Fruit fly (Drosophila melanogaster): ENCODE results near the gene Stt3A.

Stt3A gene

DNA sequence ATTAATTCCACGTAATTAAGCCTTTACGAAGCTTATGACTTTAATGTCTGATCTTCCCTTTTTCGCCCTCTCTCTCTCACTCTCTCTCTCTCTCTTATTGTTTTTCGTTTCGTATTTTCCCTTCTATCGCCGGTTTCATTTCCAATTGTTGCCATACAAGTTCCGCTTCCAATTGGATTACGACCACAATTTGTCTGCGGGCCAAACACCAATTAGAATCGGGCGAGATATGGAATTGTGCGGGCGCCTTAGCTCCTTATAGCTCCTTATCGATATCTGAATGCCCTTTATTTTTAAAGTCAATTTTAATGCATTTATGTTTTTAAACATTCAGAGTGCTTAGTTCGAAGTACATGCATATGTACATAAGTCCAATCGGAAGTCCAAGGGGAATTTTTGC lies 3.0 kb upstream of the Stt3A start:
- no peak for TF ChIP-seq fd96Ca (GFP tag; IDR thresholded peaks at IDR 0.05)
- no peak for TF ChIP-seq CG14655 (GFP tag; optimal IDR thresholded peaks at IDR 0.05)
- TF ChIP-seq CG8159 (tag; optimal IDR thresholded peaks at IDR 0.05) = no peak
- no peak for TF ChIP-seq CG13204 (GFP tag; optimal IDR thresholded peaks at IDR 0.05)
- no peak for TF ChIP-seq EcR (GFP tag; optimal IDR thresholded peaks at IDR 0.05)
- TF ChIP-seq CG34367 (tag; optimal IDR thresholded peaks at IDR 0.05) = no peak
- no peak for TF ChIP-seq Pif1A (GFP tag; optimal IDR thresholded peaks at IDR 0.05)
- no peak for TF ChIP-seq rn (GFP tag; IDR thresholded peaks at IDR 0.05)
- TF ChIP-seq CG8301 (tag; optimal IDR thresholded peaks at IDR 0.05) = no peak
- TF ChIP-seq Snoo (tag; optimal IDR thresholded peaks at IDR 0.05) = no peak
- TF ChIP-seq CG10348 (GFP tag; IDR thresholded peaks at IDR 0.05) = no peak
- TF ChIP-seq Pif1B (GFP tag; optimal IDR thresholded peaks at IDR 0.05) = no peak
- TF ChIP-seq CG32121 (GFP tag; IDR thresholded peaks at IDR 0.05) = no peak

- TF ChIP-seq CG13204 (GFP tag; optimal IDR thresholded peaks at IDR 0.05) (peak; percentile 69), CG10348 (GFP tag; IDR thresholded peaks at IDR 0.05) (no peak), gl (tag; optimal IDR thresholded peaks at IDR 0.05) (peak; percentile 51), CG14655 (GFP tag; optimal IDR thresholded peaks at IDR 0.05) (peak; percentile 36), Pif1B (GFP tag; optimal IDR thresholded peaks at IDR 0.05) (no peak), EcR (GFP tag; optimal IDR thresholded peaks at IDR 0.05) (peak; percentile 64), D1 (tag; optimal IDR thresholded peaks at IDR 0.05) (no peak), CG17806 (tag; optimal IDR thresholded peaks at IDR 0.05) (no peak), CG32121 (GFP tag; IDR thresholded peaks at IDR 0.05) (peak; percentile 58; the same call in 1 of the 2 replicates), CG9948 (tag; optimal IDR thresholded peaks at IDR 0.05) (no peak), CG15710 (tag; optimal IDR thresholded peaks at IDR 0.05) (peak; percentile 21), CG34367 (tag; optimal IDR thresholded peaks at IDR 0.05) (no peak), Snoo (tag; optimal IDR thresholded peaks at IDR 0.05) (no peak), rn (GFP tag; IDR thresholded peaks at IDR 0.05) (no peak), fd96Ca (GFP tag; IDR thresholded peaks at IDR 0.05) (peak; percentile 74; the same call in 2 of the 3 replicates), CG12605 (GFP tag; IDR thresholded peaks at IDR 0.05) (peak; percentile 58; the same call in 1 of the 2 replicates), Ets98B (GFP tag; IDR thresholded peaks at IDR 0.05) (peak; percentile 61), Pif1A (GFP tag; optimal IDR thresholded peaks at IDR 0.05) (no peak), CG4496 (GFP tag; IDR thresholded peaks at IDR 0.05) (peak; percentile 50; the same call in 2 of the 3 replicates), CG8301 (tag; optimal IDR thresholded peaks at IDR 0.05) (peak; percentile 22), CG8159 (tag; optimal IDR thresholded peaks at IDR 0.05) (no peak)
Measured at dm6 chrX:21054963-21055480, 1.3 kb upstream of the Stt3A start.

- TF ChIP-seq CG8159 (tag; optimal IDR thresholded peaks at IDR 0.05) (peak; percentile 45), gl (tag; optimal IDR thresholded peaks at IDR 0.05) (peak; percentile 56), CG10348 (GFP tag; IDR thresholded peaks at IDR 0.05) (no peak), CG15710 (tag; optimal IDR thresholded peaks at IDR 0.05) (peak; percentile 47), CG9948 (tag; optimal IDR thresholded peaks at IDR 0.05) (peak; percentile 13), Ets98B (GFP tag; IDR thresholded peaks at IDR 0.05) (peak; percentile 38; the same call in 1 of the 2 replicates), CG12605 (GFP tag; IDR thresholded peaks at IDR 0.05) (peak; percentile 78), CG13204 (GFP tag; optimal IDR thresholded peaks at IDR 0.05) (peak; percentile 65), CG4496 (GFP tag; IDR thresholded peaks at IDR 0.05) (peak; percentile 80), EcR (GFP tag; optimal IDR thresholded peaks at IDR 0.05) (peak; percentile 40), CG8301 (tag; optimal IDR thresholded peaks at IDR 0.05) (peak; percentile 27), D1 (tag; optimal IDR thresholded peaks at IDR 0.05) (no peak), Pif1A (GFP tag; optimal IDR thresholded peaks at IDR 0.05) (peak; percentile 70), Pif1B (GFP tag; optimal IDR thresholded peaks at IDR 0.05) (peak; percentile 58), rn (GFP tag; IDR thresholded peaks at IDR 0.05) (no peak), Snoo (tag; optimal IDR thresholded peaks at IDR 0.05) (peak; percentile 86), fd96Ca (GFP tag; IDR thresholded peaks at IDR 0.05) (peak; percentile 54; the same call in 1 of the 3 replicates), CG17806 (tag; optimal IDR thresholded peaks at IDR 0.05) (peak; percentile 28), CG34367 (tag; optimal IDR thresholded peaks at IDR 0.05) (peak; percentile 66), CG14655 (GFP tag; optimal IDR thresholded peaks at IDR 0.05) (peak; percentile 26), CG32121 (GFP tag; IDR thresholded peaks at IDR 0.05) (no peak)
Measured at dm6 chrX:21053099-21053715, 530 bp downstream of the Stt3A start.

dm6 chrX:21047717-21048116 lies 6.0 kb downstream of the Stt3A start:
- TF ChIP-seq CG12605 (GFP tag; IDR thresholded peaks at IDR 0.05) (no peak), Pif1B (GFP tag; optimal IDR thresholded peaks at IDR 0.05) (no peak), Pif1A (GFP tag; optimal IDR thresholded peaks at IDR 0.05) (no peak), EcR (GFP tag; optimal IDR thresholded peaks at IDR 0.05) (no peak), CG8301 (tag; optimal IDR thresholded peaks at IDR 0.05) (no peak), CG14655 (GFP tag; optimal IDR thresholded peaks at IDR 0.05) (no peak), CG13204 (GFP tag; optimal IDR thresholded peaks at IDR 0.05) (no peak), CG15710 (tag; optimal IDR thresholded peaks at IDR 0.05) (no peak), Snoo (tag; optimal IDR thresholded peaks at IDR 0.05) (no peak), fd96Ca (GFP tag; IDR thresholded peaks at IDR 0.05) (no peak), CG4496 (GFP tag; IDR thresholded peaks at IDR 0.05) (no peak), CG17806 (tag; optimal IDR thresholded peaks at IDR 0.05) (no peak), CG8159 (tag; optimal IDR thresholded peaks at IDR 0.05) (no peak), CG9948 (tag; optimal IDR thresholded peaks at IDR 0.05) (no peak), D1 (tag; optimal IDR thresholded peaks at IDR 0.05) (no peak), CG34367 (tag; optimal IDR thresholded peaks at IDR 0.05) (no peak), CG10348 (GFP tag; IDR thresholded peaks at IDR 0.05) (no peak), rn (GFP tag; IDR thresholded peaks at IDR 0.05) (no peak), CG32121 (GFP tag; IDR thresholded peaks at IDR 0.05) (no peak), gl (tag; optimal IDR thresholded peaks at IDR 0.05) (no peak)

dm6 chrX:21046141-21046540 lies 7.6 kb downstream of the Stt3A start:
- no peak for TF ChIP-seq CG10348 (GFP tag; IDR thresholded peaks at IDR 0.05)
- TF ChIP-seq CG8301 (tag; optimal IDR thresholded peaks at IDR 0.05) = no peak
